Worm (Caenorhabditis elegans) whole organism, late embryonic: ENCODE results near the gene C23G10.10.

ENCODE experiments used
- C38D4.7 ChIP-seq: fragments of 200-800 bp; sonication (Bioruptor generic); optimal IDR thresholded peaks from 2 replicates; lab custom pipeline; 2018; ENCODE audit warnings: mild to moderate bottlenecking, missing genetic modification characterization, moderate library complexity, missing compliant biosample characterization
- ceh-24 ChIP-seq: sonication (generic microtip); optimal IDR thresholded peaks from 2 replicates; lab custom pipeline; 2016; ENCODE audit warnings: mild to moderate bottlenecking, missing genetic modification characterization, missing compliant biosample characterization
- ceh-9 ChIP-seq: sonication (generic microtip); optimal IDR thresholded peaks from 2 replicates; lab custom pipeline; 2016; ENCODE audit warnings: mild to moderate bottlenecking, missing genetic modification characterization, inconsistent platforms, missing compliant biosample characterization
- dmd-4 ChIP-seq: sonication (generic microtip); optimal IDR thresholded peaks from 2 replicates; lab custom pipeline; 2016; ENCODE audit warnings: borderline replicate concordance, missing genetic modification characterization, missing compliant biosample characterization
- mec-3 ChIP-seq: sonication (generic microtip); optimal IDR thresholded peaks from 2 replicates; lab custom pipeline; 2016; ENCODE audit warnings: borderline replicate concordance, missing genetic modification characterization, missing compliant biosample characterization
- pat-9 ChIP-seq: fragments of 200-800 bp; sonication (Bioruptor generic); optimal IDR thresholded peaks from 2 replicates; lab custom pipeline; 2018; ENCODE audit warnings: mild to moderate bottlenecking, missing genetic modification characterization, moderate library complexity, missing compliant biosample characterization
- pha-2 ChIP-seq: sonication (generic microtip); optimal IDR thresholded peaks from 2 replicates; lab custom pipeline; 2017; ENCODE audit warnings: mild to moderate bottlenecking, missing genetic modification characterization, missing compliant biosample characterization
- pha-4 ChIP-seq: fragments of 150-350 bp; optimal IDR thresholded peaks from 2 replicates; lab custom pipeline; 2018; ENCODE audit warnings: missing biosample characterization, missing genetic modification reagents, missing genetic modification characterization
- sox-4 ChIP-seq: sonication (generic microtip); optimal IDR thresholded peaks from 2 replicates; lab custom pipeline; 2017; ENCODE audit warnings: mild to moderate bottlenecking, missing genetic modification characterization, inconsistent platforms, missing compliant biosample characterization
- syd-9 ChIP-seq: sonication (generic microtip); optimal IDR thresholded peaks from 2 replicates; lab custom pipeline; 2016; ENCODE audit warnings: mild to moderate bottlenecking, missing genetic modification characterization, moderate library complexity, missing compliant biosample characterization

DNA sequence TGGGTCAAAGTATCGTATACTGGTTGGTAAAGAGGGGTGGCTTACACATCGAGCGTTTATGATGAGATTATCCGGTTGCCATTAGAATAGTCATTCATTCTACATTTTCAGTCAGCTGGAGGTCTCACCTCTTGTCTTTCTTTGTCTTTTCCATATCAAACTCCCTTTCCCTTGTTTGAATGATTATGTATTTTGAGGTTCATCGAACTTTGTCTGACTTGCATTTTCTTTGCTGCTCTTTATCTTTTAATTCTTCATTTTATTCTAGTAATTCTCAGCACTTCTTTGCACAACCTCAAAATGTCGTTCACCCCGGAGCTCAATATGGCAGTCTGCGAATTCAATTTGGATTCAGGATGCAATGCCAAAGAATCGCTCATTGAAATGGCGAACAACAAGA, 26.7 kb upstream of the C23G10.10 start, which contains the start of gene T12A2.3:
- no peak for TF ChIP-seq C38D4.7 (GFP tag; lab: Kevin White, UChicago)
- no peak for TF ChIP-seq dmd-4 (tag; lab: Kevin White, UChicago)
- TF ChIP-seq pat-9 (tag; lab: Kevin White, UChicago), result no peak
- no peak for TF ChIP-seq pha-4 (tag; lab: Kevin White, UChicago)
- TF ChIP-seq sox-4 (tag; lab: Kevin White, UChicago), result no peak
- no peak for TF ChIP-seq ceh-9 (tag; lab: Kevin White, UChicago)
- no peak for TF ChIP-seq mec-3
- TF ChIP-seq ceh-24, result no peak
- no peak for TF ChIP-seq pha-2 (tag; lab: Kevin White, UChicago)
- TF ChIP-seq syd-9 (tag; lab: Kevin White, UChicago), result no peak
